Fruit fly (Drosophila melanogaster): ENCODE results near the gene CG45012.

The CG45012 gene

DNA sequence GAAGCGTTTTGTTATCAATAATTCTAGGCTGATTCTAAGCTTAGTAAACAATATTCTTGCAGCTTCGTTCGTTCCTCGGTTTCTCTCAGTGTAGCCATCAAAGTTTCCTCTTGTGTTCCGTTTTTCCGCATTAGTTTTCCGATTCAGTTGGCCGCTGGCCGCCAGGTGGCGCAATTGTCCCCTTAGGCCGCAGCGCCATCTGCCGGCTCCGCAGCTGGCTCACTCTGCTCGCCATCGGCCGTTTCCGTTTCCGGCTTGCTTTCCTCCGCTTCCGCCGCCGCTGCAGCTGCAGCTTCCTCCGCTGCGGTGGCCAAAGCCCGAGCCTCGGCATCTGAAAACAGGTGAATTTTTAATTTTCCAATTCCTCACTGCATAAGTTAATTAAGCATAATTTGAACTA is 18.0 kb upstream of the CG45012 start (continued):
- peak; percentile 76 for TF ChIP-seq CG13424 (tag; optimal IDR thresholded peaks at IDR 0.05)
- TF ChIP-seq lab (GFP tag; optimal IDR thresholded peaks at IDR 0.05): peak; percentile 98
- TF ChIP-seq CG5180 (GFP tag; optimal IDR thresholded peaks at IDR 0.05): peak; percentile 88
- no peak; the same call in 1 of the 2 replicates for TF ChIP-seq Bgb (GFP tag; IDR thresholded peaks at IDR 0.05; ENCODE audit: partially characterized antibody)
- no peak for TF ChIP-seq hth (optimal IDR thresholded peaks at IDR 0.05)
- TF ChIP-seq B-H1 (GFP tag; IDR thresholded peaks at IDR 0.05): peak; percentile 80; the same call in 2 of the 3 replicates
- peak; percentile 87 for TF ChIP-seq CG11504 (tag; optimal IDR thresholded peaks at IDR 0.05)
- peak; percentile 88 for TF ChIP-seq bab2 (GFP tag; optimal IDR thresholded peaks at IDR 0.05)
- peak; percentile 78 for TF ChIP-seq lmd (GFP tag; IDR thresholded peaks at IDR 0.05)
- peak; percentile 31; the same call in 1 of the 2 replicates for TF ChIP-seq GATAe (GFP tag; conservative IDR thresholded peaks at IDR 0.05)
- TF ChIP-seq sens-2 (GFP tag; IDR thresholded peaks at IDR 0.05): peak; percentile 96
- TF ChIP-seq HmgZ (tag; optimal IDR thresholded peaks at IDR 0.05): peak; percentile 58
- TF ChIP-seq PHDP (tag; optimal IDR thresholded peaks at IDR 0.05): peak; percentile 93
- TF ChIP-seq Chrac-16 (GFP tag; optimal IDR thresholded peaks at IDR 0.05): peak; percentile 91
- peak; percentile 43; the same call in 1 of the 2 replicates for TF ChIP-seq Taf1 (GFP tag; IDR thresholded peaks at IDR 0.05)
- peak; percentile 95 for TF ChIP-seq vvl (GFP tag; IDR thresholded peaks at IDR 0.05)
- TF ChIP-seq CG12236 (GFP tag; optimal IDR thresholded peaks at IDR 0.05): peak; percentile 96
- peak; percentile 95 for TF ChIP-seq CG17912 (GFP tag; optimal IDR thresholded peaks at IDR 0.05)
- peak; percentile 90 for TF ChIP-seq CG6683 (GFP tag; optimal IDR thresholded peaks at IDR 0.05)
- peak; percentile 87 for TF ChIP-seq Gug (GFP tag; IDR thresholded peaks at IDR 0.05)
- TF ChIP-seq sc (optimal IDR thresholded peaks at IDR 0.05): no peak
- peak; percentile 97 for TF ChIP-seq sc (GFP tag; optimal IDR thresholded peaks at IDR 0.05)
- TF ChIP-seq Med (GFP tag): peak; percentile 100
- no peak for TF ChIP-seq CG14860 (GFP tag; IDR thresholded peaks at IDR 0.05; ENCODE audit: partially characterized antibody)
- peak; percentile 61 for TF ChIP-seq vfl (GFP tag; optimal IDR thresholded peaks at IDR 0.05)
- peak; percentile 94 for TF ChIP-seq CG17186 (GFP tag; optimal IDR thresholded peaks at IDR 0.05)
- peak; percentile 94 for TF ChIP-seq her (GFP tag; optimal IDR thresholded peaks at IDR 0.05)
- peak; percentile 95 for TF ChIP-seq CG17568 (GFP tag; optimal IDR thresholded peaks at IDR 0.05)
- TF ChIP-seq CG6854 (GFP tag; optimal IDR thresholded peaks at IDR 0.05): peak; percentile 96
- TF ChIP-seq Blimp-1 (GFP tag; optimal IDR thresholded peaks at IDR 0.05): peak; percentile 84
- TF ChIP-seq unc-4 (GFP tag; IDR thresholded peaks at IDR 0.05; ENCODE audit: partially characterized antibody): no peak
- no peak for TF ChIP-seq bbx (GFP tag; IDR thresholded peaks at IDR 0.05; ENCODE audit: partially characterized antibody)
- TF ChIP-seq oc (tag; optimal IDR thresholded peaks at IDR 0.05): peak; percentile 88
- TF ChIP-seq maf-S (GFP tag; optimal IDR thresholded peaks at IDR 0.05): peak; percentile 83
- peak; percentile 91 for TF ChIP-seq Rfx (GFP tag; IDR thresholded peaks at IDR 0.05)
- TF ChIP-seq CG15601 (tag; optimal IDR thresholded peaks at IDR 0.05): peak; percentile 89
- TF ChIP-seq CG4854 (GFP tag; optimal IDR thresholded peaks at IDR 0.05): peak; percentile 93
- TF ChIP-seq tap (tag; optimal IDR thresholded peaks at IDR 0.05): peak; percentile 82
- TF ChIP-seq Xbp1 (GFP tag; optimal IDR thresholded peaks at IDR 0.05): peak; percentile 95
- TF ChIP-seq CG2678 (tag; optimal IDR thresholded peaks at IDR 0.05): peak; percentile 81
- TF ChIP-seq Deaf1 (tag; optimal IDR thresholded peaks at IDR 0.05): peak; percentile 60
- peak; percentile 88 for TF ChIP-seq stc (GFP tag; IDR thresholded peaks at IDR 0.05)
- TF ChIP-seq cad (GFP tag; optimal IDR thresholded peaks at IDR 0.05): no peak
- TF ChIP-seq CG7963 (GFP tag; IDR thresholded peaks at IDR 0.05; ENCODE audit: partially characterized antibody): peak; percentile 44; the same call in 1 of the 3 replicates
- TF ChIP-seq Meics (GFP tag; optimal IDR thresholded peaks at IDR 0.05): peak; percentile 96
- TF ChIP-seq unpg (GFP tag; optimal IDR thresholded peaks at IDR 0.05): peak; percentile 94
- no peak for TF ChIP-seq lov (optimal IDR thresholded peaks at IDR 0.05)
- peak; percentile 99 for TF ChIP-seq lov (GFP tag; IDR thresholded peaks at IDR 0.05)
- TF ChIP-seq abd-A (tag; optimal IDR thresholded peaks at IDR 0.05): peak; percentile 35
- TF ChIP-seq CG9727 (GFP tag; optimal IDR thresholded peaks at IDR 0.05): peak; percentile 95

Measured in whole organism, embryonic.